Worm (Caenorhabditis elegans) whole organism, young adult: ENCODE measurements around the gene Y57A10C.9.

Experiments
- F23B12.7 ChIP-seq: sonication (generic microtip); optimal IDR thresholded peaks from 2 replicates; lab custom pipeline; 2017; ENCODE audit warnings: missing genetic modification characterization, mild to moderate bottlenecking, missing compliant biosample characterization, antibody characterized with exemption, moderate library complexity; ENCODE audit not compliant: insufficient read depth
- ama-1 ChIP-seq, 3 experiments: fragments of 150-350 bp in 1 of 3; sonication (generic microtip) in 2 of 3; optimal IDR thresholded peaks; 2 replicates each; lab custom pipeline; 2014 to 2018; ENCODE audit warnings: missing biosample characterization in 2 of 3, missing genetic modification characterization in 2 of 3, missing genetic modification reagents in 2 of 3
- die-1 ChIP-seq: sonication (generic microtip); optimal IDR thresholded peaks from 2 replicates; lab custom pipeline; 2016; ENCODE audit warnings: missing genotype, mild to moderate bottlenecking, missing genetic modification characterization, missing compliant biosample characterization
- him-1 ChIP-seq: sonication (generic microtip); optimal IDR thresholded peaks from 2 replicates; lab custom pipeline; 2016; ENCODE audit warnings: missing genotype, missing genetic modification reagents, missing genetic modification characterization, missing compliant biosample characterization
- nhr-27 ChIP-seq: fragments of 200-800 bp; sonication (Bioruptor generic); optimal IDR thresholded peaks from 2 replicates; lab custom pipeline; 2018; ENCODE audit warnings: mild to moderate bottlenecking, missing genetic modification characterization, moderate library complexity, missing compliant biosample characterization
- repo-1 ChIP-seq: sonication (generic microtip); optimal IDR thresholded peaks from 2 replicates; lab custom pipeline; 2017; ENCODE audit warnings: mild to moderate bottlenecking, missing genetic modification characterization, missing compliant biosample characterization
- tbp1 ChIP-seq: fragments of 200-800 bp; sonication (Bioruptor generic); optimal IDR thresholded peaks from 2 replicates; lab custom pipeline; 2018; ENCODE audit warnings: mild to moderate bottlenecking, missing genetic modification characterization, missing compliant biosample characterization
- unc-130 ChIP-seq: sonication (generic microtip); optimal IDR thresholded peaks from 2 replicates; lab custom pipeline; 2016; ENCODE audit warnings: missing genetic modification reagents, missing genetic modification characterization, missing compliant biosample characterization
- unc-62 ChIP-seq: fragments of 150-350 bp; optimal IDR thresholded peaks from 2 replicates; lab custom pipeline; 2014; ENCODE audit warnings: missing biosample characterization, missing genetic modification reagents, missing genetic modification characterization
- ztf-3 ChIP-seq: fragments of 200-800 bp; sonication (Bioruptor generic); optimal IDR thresholded peaks from 2 replicates; lab custom pipeline; 2018; ENCODE audit warnings: mild to moderate bottlenecking, missing genetic modification characterization, missing compliant biosample characterization

- TF ChIP-seq him-1 (tag; lab: Kevin White, UChicago) = no peak
- TF ChIP-seq unc-130 (GFP tag; lab: Kevin White, UChicago) = no peak
- no peak for TF ChIP-seq ztf-3 (GFP tag; lab: Kevin White, UChicago)
- TF ChIP-seq ama-1 (optimal IDR thresholded peaks at IDR 0.05; lab: Kevin White, UChicago) = no peak
- no peak for TF ChIP-seq ama-1 (GFP tag; optimal IDR thresholded peaks at IDR 0.05; lab: Kevin White, UChicago)
- no peak for TF ChIP-seq unc-62
- no peak for TF ChIP-seq tbp1 (GFP tag; lab: Kevin White, UChicago)
- TF ChIP-seq F23B12.7 (tag; lab: Kevin White, UChicago) = no peak
- no peak for TF ChIP-seq repo-1 (tag; lab: Kevin White, UChicago)
- no peak for TF ChIP-seq die-1
- no peak for TF ChIP-seq nhr-27
Measured at ce11 chrII:12449849-12450248, 11.5 kb upstream of the Y57A10C.9 start, which contains the start of gene sre-34.
